Worm (Caenorhabditis elegans) whole organism, L1 larva: ENCODE measurements around the gene scrm-3.

Experiments
- C04F5.9 ChIP-seq: sonication (generic microtip); optimal IDR thresholded peaks from 2 replicates; lab custom pipeline; 2016; ENCODE audit warnings: missing genetic modification characterization, missing compliant biosample characterization
- F16B12.6 ChIP-seq: fragments of 150-350 bp; optimal IDR thresholded peaks from 2 replicates; lab custom pipeline; 2014; ENCODE audit warnings: missing biosample characterization, missing genetic modification characterization
- aha-1 ChIP-seq: fragments of 150-350 bp; optimal IDR thresholded peaks from 2 replicates; lab custom pipeline; 2014; ENCODE audit warnings: missing biosample characterization, missing genetic modification characterization
- blmp-1 ChIP-seq: fragments of 150-350 bp; optimal IDR thresholded peaks from 2 replicates; lab custom pipeline; 2014; ENCODE audit warnings: missing biosample characterization, missing genetic modification characterization
- ceh-63 ChIP-seq: fragments of 200-800 bp; sonication (Bioruptor generic); optimal IDR thresholded peaks from 2 replicates; lab custom pipeline; 2018; ENCODE audit warnings: mild to moderate bottlenecking, missing genetic modification characterization, missing compliant biosample characterization
- ceh-90 ChIP-seq: sonication (generic microtip); optimal IDR thresholded peaks from 2 replicates; lab custom pipeline; 2016; ENCODE audit warnings: missing genetic modification characterization, missing compliant biosample characterization
- ces-1 ChIP-seq: fragments of 150-350 bp; optimal IDR thresholded peaks from 2 replicates; lab custom pipeline; 2014; ENCODE audit warnings: missing biosample characterization, missing genetic modification reagents, missing genetic modification characterization
- egl-13 ChIP-seq: sonication (generic microtip); optimal IDR thresholded peaks from 2 replicates; lab custom pipeline; 2016; ENCODE audit warnings: missing genotype, missing genetic modification reagents, missing genetic modification characterization, missing compliant biosample characterization
- egl-27 ChIP-seq, 2 experiments: fragments of 150-350 bp in 1 of 2; sonication (generic microtip); optimal IDR thresholded peaks; 3 replicates each; lab custom pipeline; 2017 to 2018; ENCODE audit warnings: missing biosample characterization in 2 of 2, missing genetic modification characterization in 2 of 2, missing genetic modification reagents in 2 of 2
- elt-2 ChIP-seq: sonication (generic microtip); optimal IDR thresholded peaks from 2 replicates; lab custom pipeline; 2016; ENCODE audit warnings: missing genetic modification characterization, mild to moderate bottlenecking, inconsistent platforms, missing compliant biosample characterization, missing genetic modification reagents
- elt-3 ChIP-seq, 6 experiments: fragments of 150-350 bp in 1 of 6; sonication (generic microtip); optimal IDR thresholded peaks; 2 replicates each; lab custom pipeline; 2017 to 2018; ENCODE audit warnings: missing biosample characterization in 6 of 6, missing genetic modification characterization in 6 of 6, inconsistent platforms in 1 of 6
- ets-5 ChIP-seq: fragments of 200-800 bp; sonication (Bioruptor generic); IDR thresholded peaks from 2 replicates; pipeline ENCODE4 v1.3.6; 2022; ENCODE audit warnings: missing genetic modification characterization, missing compliant biosample characterization
- fkh-10 ChIP-seq: sonication (generic microtip); optimal IDR thresholded peaks from 2 replicates; lab custom pipeline; 2017; ENCODE audit warnings: missing biosample characterization, missing genetic modification reagents, missing genetic modification characterization
- fkh-4 ChIP-seq: sonication (generic microtip); optimal IDR thresholded peaks from 2 replicates; lab custom pipeline; 2016; ENCODE audit warnings: missing compliant biosample characterization, missing genetic modification characterization, borderline replicate concordance
- grh-1 ChIP-seq: fragments of 200-800 bp; sonication (Bioruptor generic); IDR thresholded peaks from 2 replicates; pipeline ENCODE4 v1.3.6; 2022; ENCODE audit warnings: missing genetic modification reagents, missing genetic modification characterization, missing compliant biosample characterization
- hlh-4 ChIP-seq: sonication (generic microtip); optimal IDR thresholded peaks from 2 replicates; lab custom pipeline; 2016; ENCODE audit warnings: mild to moderate bottlenecking, missing genetic modification characterization, missing compliant biosample characterization
- hpl-2 ChIP-seq: fragments of 150-350 bp; optimal IDR thresholded peaks from 2 replicates; lab custom pipeline; 2014; ENCODE audit warnings: missing biosample characterization, missing genetic modification reagents, missing genetic modification characterization
- lin-13 ChIP-seq: fragments of 150-350 bp; optimal IDR thresholded peaks from 2 replicates; lab custom pipeline; 2014; ENCODE audit warnings: missing biosample characterization, missing genetic modification reagents, missing genetic modification characterization
- lin-14 ChIP-seq: fragments of 200-800 bp; sonication (Bioruptor generic); optimal IDR thresholded peaks from 2 replicates; lab custom pipeline; 2018; ENCODE audit warnings: mild to moderate bottlenecking, missing genetic modification characterization, moderate library complexity, missing compliant biosample characterization
- lin-15B ChIP-seq: fragments of 150-350 bp; sonication (generic microtip); optimal IDR thresholded peaks from 3 replicates; lab custom pipeline; 2014; ENCODE audit warnings: missing biosample characterization, missing genetic modification characterization
- mdl-1 ChIP-seq, 2 experiments: fragments of 150-350 bp; optimal IDR thresholded peaks; 2 replicates each; lab custom pipeline; 2014 to 2017; ENCODE audit warnings: missing biosample characterization in 2 of 2, missing genetic modification characterization in 2 of 2, inconsistent platforms in 1 of 2
- mef-2 ChIP-seq: fragments of 150-350 bp; optimal IDR thresholded peaks from 2 replicates; lab custom pipeline; 2014; ENCODE audit warnings: missing biosample characterization, missing genetic modification characterization
- nhr-20 ChIP-seq: sonication (generic microtip); optimal IDR thresholded peaks from 2 replicates; lab custom pipeline; 2016; ENCODE audit warnings: mild to moderate bottlenecking, missing genetic modification characterization, missing compliant biosample characterization
- nhr-237 ChIP-seq: fragments of 150-350 bp; optimal IDR thresholded peaks from 2 replicates; lab custom pipeline; 2014; ENCODE audit warnings: missing biosample characterization, missing genetic modification characterization
- nhr-28 ChIP-seq: fragments of 150-350 bp; optimal IDR thresholded peaks from 2 replicates; lab custom pipeline; 2014; ENCODE audit warnings: missing biosample characterization, missing genetic modification characterization
- nhr-47 ChIP-seq: sonication (generic microtip); optimal IDR thresholded peaks from 2 replicates; lab custom pipeline; 2016; ENCODE audit warnings: mild to moderate bottlenecking, missing genetic modification characterization, moderate library complexity, missing compliant biosample characterization
- nhr-84 ChIP-seq: sonication (generic microtip); optimal IDR thresholded peaks from 2 replicates; lab custom pipeline; 2017; ENCODE audit warnings: missing biosample characterization, missing genetic modification characterization
- nhr-90 ChIP-seq: sonication (generic microtip); optimal IDR thresholded peaks from 2 replicates; lab custom pipeline; 2016; ENCODE audit warnings: mild to moderate bottlenecking, missing genetic modification characterization, missing compliant biosample characterization; ENCODE audit not compliant: poor library complexity
- pax-3 ChIP-seq: fragments of 200-800 bp; sonication (Bioruptor generic); optimal IDR thresholded peaks from 2 replicates; lab custom pipeline; 2018; ENCODE audit warnings: mild to moderate bottlenecking, missing genetic modification characterization, moderate library complexity, missing compliant biosample characterization
- pqm-1 ChIP-seq: sonication (generic microtip); optimal IDR thresholded peaks from 3 replicates; lab custom pipeline; 2017; ENCODE audit warnings: missing biosample characterization, missing genetic modification characterization
- swsn-7 ChIP-seq: sonication (generic microtip); optimal IDR thresholded peaks from 2 replicates; lab custom pipeline; 2016; ENCODE audit warnings: missing genetic modification characterization, missing compliant biosample characterization
- unc-130 ChIP-seq: fragments of 150-350 bp; optimal IDR thresholded peaks from 2 replicates; lab custom pipeline; 2017; ENCODE audit warnings: missing biosample characterization, missing genetic modification characterization, inconsistent platforms
- unc-30 ChIP-seq: sonication (generic microtip); optimal IDR thresholded peaks from 2 replicates; lab custom pipeline; 2017; ENCODE audit warnings: missing biosample characterization, missing genetic modification characterization
- zip-4 ChIP-seq: fragments of 200-800 bp; sonication (Bioruptor generic); optimal IDR thresholded peaks from 2 replicates; lab custom pipeline; 2018; ENCODE audit warnings: mild to moderate bottlenecking, missing genetic modification characterization, moderate library complexity, missing compliant biosample characterization
- ztf-11 ChIP-seq, 2 experiments: sonication (generic microtip); optimal IDR thresholded peaks; 2 replicates each; lab custom pipeline; 2016 to 2017; ENCODE audit warnings: missing genetic modification characterization in 2 of 2, missing biosample characterization in 1 of 2, missing compliant biosample characterization in 1 of 2

The scrm-3 gene

ce11 chrV:3339009-3339408 is 18.0 kb downstream of the scrm-3 start, which contains the start of gene C17B7.4:
Gene C17B7.4, plus strand, starts transcription at chrV:3339309.
- TF ChIP-seq nhr-47 (tag; lab: Kevin White, UChicago): no peak
- no peak for TF ChIP-seq fkh-10 (GFP tag; lab: Kevin White, UChicago)
- no peak for TF ChIP-seq ztf-11 (tag; optimal IDR thresholded peaks at IDR 0.05; lab: Kevin White, UChicago)
- no peak for TF ChIP-seq pax-3 (tag; lab: Kevin White, UChicago)
- TF ChIP-seq aha-1 (tag; lab: Kevin White, UChicago): no peak
- no peak for TF ChIP-seq egl-27 (tag; optimal IDR thresholded peaks at IDR 0.05; lab: Kevin White, UChicago)
- TF ChIP-seq nhr-84 (tag; lab: Kevin White, UChicago): no peak
- no peak for TF ChIP-seq swsn-7
- TF ChIP-seq ets-5 (GFP tag; lab: Robert Waterston, UW): no peak
- no peak for TF ChIP-seq lin-13
- TF ChIP-seq nhr-28 (tag; lab: Kevin White, UChicago): no peak
- no peak for TF ChIP-seq unc-30 (tag; lab: Kevin White, UChicago)
- TF ChIP-seq hlh-4 (tag; lab: Kevin White, UChicago): no peak

DNA sequence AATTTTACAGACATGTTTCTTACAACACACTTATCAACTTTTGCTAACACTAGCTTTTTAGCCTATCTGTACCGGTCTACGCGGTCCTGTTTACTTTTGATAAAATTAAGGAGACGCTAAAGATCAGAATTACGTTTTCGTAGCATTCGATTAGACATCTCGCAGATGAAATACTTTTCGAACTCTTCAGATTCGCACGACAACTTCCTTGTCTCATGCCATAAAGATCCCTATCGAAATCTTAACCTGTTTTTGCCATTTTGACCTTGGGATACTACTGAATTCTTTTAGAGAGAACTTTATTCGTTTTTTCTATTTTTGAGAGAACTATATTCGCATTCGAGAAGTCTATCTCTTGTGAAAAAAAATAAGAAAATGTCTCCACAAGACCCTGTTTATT is 23.7 kb downstream of the scrm-3 start, which contains the start of gene C17B7.5:
TSS of gene C17B7.5 (plus strand) at position 301 of the 400 bp plus-strand sequence.
- no peak for TF ChIP-seq nhr-237 (tag; lab: Kevin White, UChicago)
- no peak for TF ChIP-seq elt-2
- TF ChIP-seq nhr-90 (tag; lab: Kevin White, UChicago): no peak
- TF ChIP-seq hpl-2 (GFP tag; lab: Kevin White, UChicago): no peak
- TF ChIP-seq ceh-63: no peak
- no peak for TF ChIP-seq unc-30 (tag; lab: Kevin White, UChicago)
- TF ChIP-seq blmp-1 (tag; lab: Kevin White, UChicago): no peak
- TF ChIP-seq pqm-1 (tag; lab: Kevin White, UChicago): no peak
- TF ChIP-seq fkh-4 (tag; lab: Kevin White, UChicago): no peak
- TF ChIP-seq grh-1 (GFP tag; lab: Robert Waterston, UW): no peak
- TF ChIP-seq lin-13: no peak

DNA sequence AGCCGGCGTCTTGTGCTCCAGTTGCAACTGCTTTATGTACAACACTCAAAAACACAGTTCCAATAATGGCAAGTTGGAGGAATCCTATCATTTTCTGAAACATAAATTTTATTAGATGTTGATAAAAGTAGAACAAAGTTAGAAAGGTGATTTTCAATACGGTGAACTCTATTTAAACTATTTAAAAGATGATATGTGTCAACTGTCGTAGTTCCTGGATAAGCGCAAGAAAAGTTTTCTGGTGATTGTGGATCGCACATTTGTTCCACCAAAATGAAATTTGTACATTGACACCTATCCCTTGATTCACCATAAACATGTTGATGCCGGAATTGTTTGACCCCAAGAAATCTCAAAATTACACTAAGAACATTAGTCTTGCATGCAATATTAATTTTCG is 25.0 kb downstream of the scrm-3 start, which contains the start of gene C17B7.9:
TSS of gene C17B7.9 (minus strand) at position 101 of the 400 bp plus-strand sequence.
- TF ChIP-seq ceh-63 (no peak), ceh-90 (tag; lab: Kevin White, UChicago) (no peak), ces-1 (GFP tag; lab: Kevin White, UChicago) (no peak), lin-15B (no peak), egl-13 (tag; lab: Kevin White, UChicago) (no peak), unc-30 (tag; lab: Kevin White, UChicago) (no peak), mef-2 (tag; lab: Kevin White, UChicago) (no peak), hpl-2 (GFP tag; lab: Kevin White, UChicago) (no peak), blmp-1 (tag; lab: Kevin White, UChicago) (no peak), C04F5.9 (tag; lab: Kevin White, UChicago) (no peak), nhr-28 (tag; lab: Kevin White, UChicago) (no peak), nhr-20 (tag; lab: Kevin White, UChicago) (no peak), lin-14 (GFP tag; lab: Kevin White, UChicago) (no peak), unc-130 (tag; lab: Kevin White, UChicago) (no peak), zip-4 (GFP tag; lab: Kevin White, UChicago) (no peak), mdl-1 (tag; optimal IDR thresholded peaks at IDR 0.05; lab: Kevin White, UChicago) (no peak), elt-3 (tag; optimal IDR thresholded peaks at IDR 0.05; lab: Kevin White, UChicago) (no peak)

ce11 chrV:3324178-3324577 is 32.8 kb downstream of the scrm-3 start, which contains the start of gene C17B7.8:
Gene C17B7.8, minus strand, starts transcription at chrV:3324278.
- TF ChIP-seq F16B12.6 (tag; lab: Kevin White, UChicago): no peak
